In the genomic region with DNA sequence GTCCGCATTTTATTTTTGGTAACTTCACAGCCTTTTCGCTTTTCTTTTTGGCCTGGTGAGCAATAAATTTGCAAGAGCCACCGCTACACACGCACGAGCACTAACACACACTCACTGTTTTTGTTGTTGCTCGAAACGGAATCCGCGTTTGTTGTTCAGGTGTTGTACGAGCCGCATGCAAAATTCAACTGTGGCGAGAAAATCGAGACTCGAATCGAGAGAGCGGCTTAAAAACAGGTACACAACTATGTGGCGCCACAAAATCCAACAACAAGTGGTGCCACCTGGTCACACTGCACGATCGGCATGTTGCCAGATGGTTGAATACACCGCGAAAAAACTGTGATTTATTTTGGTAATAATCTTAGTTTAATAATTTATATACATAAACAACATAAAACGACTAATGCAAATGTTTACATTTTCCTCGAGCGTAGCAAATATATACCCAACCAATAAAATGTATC, we compare ENCODE assay signal across 5 fruit fly cellular contexts.
TF ChIP-seq lines count a peak whose summit lies in the region.

A gene (minus strand): TSS at position 172 of the 467 bp plus-strand sequence.

- TF ChIP-seq CTCF in whole organism, embryonic (GFP tag; optimal IDR thresholded peaks at IDR 0.05; lab: Kevin White, UChicago), result peak; percentile 73

TF ChIP-seq in whole organism, adult, 20 proteins besides CTCF, POLR2A, EP300 and RAD21 (continues in another document):
- peak; percentile 40 for TF ChIP-seq bab1 (GFP tag; optimal IDR thresholded peaks at IDR 0.05; lab: Kevin White, UChicago)
- TF ChIP-seq pad (GFP tag; optimal IDR thresholded peaks at IDR 0.05; lab: Kevin White, UChicago), result no peak
- no peak for TF ChIP-seq ovo (GFP tag; optimal IDR thresholded peaks at IDR 0.05; lab: Kevin White, UChicago)
- no peak for TF ChIP-seq cic (GFP tag; optimal IDR thresholded peaks at IDR 0.05; lab: Kevin White, UChicago)
- peak; percentile 47 for TF ChIP-seq CG14711 (tag; optimal IDR thresholded peaks at IDR 0.05; lab: Kevin White, UChicago)
- TF ChIP-seq Clk (GFP tag; optimal IDR thresholded peaks at IDR 0.05; lab: Kevin White, UChicago), result no peak
- TF ChIP-seq Mnt (GFP tag; optimal IDR thresholded peaks at IDR 0.05; lab: Kevin White, UChicago), result peak; percentile 18
- no peak for TF ChIP-seq kay (GFP tag; lab: Kevin White, UChicago; ENCODE audit: borderline replicate concordance)
- TF ChIP-seq CG5204 (GFP tag; optimal IDR thresholded peaks at IDR 0.05; lab: Kevin White, UChicago), result no peak
- no peak for TF ChIP-seq cnc (optimal IDR thresholded peaks at IDR 0.05; lab: Kevin White, UChicago)
- peak; percentile 12 for TF ChIP-seq CG33017 (tag; optimal IDR thresholded peaks at IDR 0.05; lab: Kevin White, UChicago)
- TF ChIP-seq Crg-1 (GFP tag; optimal IDR thresholded peaks at IDR 0.05; lab: Kevin White, UChicago), result no peak
- TF ChIP-seq toe (GFP tag; optimal IDR thresholded peaks at IDR 0.05; lab: Kevin White, UChicago), result no peak
- TF ChIP-seq CG7101 (tag; optimal IDR thresholded peaks at IDR 0.05; lab: Kevin White, UChicago), result peak; percentile 48
- TF ChIP-seq CG11617 (GFP tag; optimal IDR thresholded peaks at IDR 0.05; lab: Kevin White, UChicago), result peak; percentile 1
- no peak for TF ChIP-seq CG1620 (GFP tag; optimal IDR thresholded peaks at IDR 0.05; lab: Kevin White, UChicago)
- no peak for TF ChIP-seq tj (GFP tag; optimal IDR thresholded peaks at IDR 0.05; lab: Kevin White, UChicago)
- TF ChIP-seq Hr96 (GFP tag; optimal IDR thresholded peaks at IDR 0.05; lab: Kevin White, UChicago), result no peak

TF ChIP-seq in whole organism, embryonic, 481 proteins besides CTCF, POLR2A, EP300 and RAD21 (continues in another document):
- TF ChIP-seq gcm (GFP tag; optimal IDR thresholded peaks at IDR 0.05; lab: Kevin White, UChicago) (peak; percentile 66), CG16779 (GFP tag; IDR thresholded peaks at IDR 0.05; lab: Robert Waterston, UW) (no peak), Dip3 (GFP tag; optimal IDR thresholded peaks at IDR 0.05; lab: Kevin White, UChicago) (peak; percentile 24), CG1233 (GFP tag; optimal IDR thresholded peaks at IDR 0.05; lab: Kevin White, UChicago) (peak; percentile 52), cas (GFP tag; IDR thresholded peaks at IDR 0.05; lab: Robert Waterston, UW) (no peak), CG31365 (tag; optimal IDR thresholded peaks at IDR 0.05; lab: Kevin White, UChicago) (no peak), tio (GFP tag; optimal IDR thresholded peaks at IDR 0.05; lab: Kevin White, UChicago) (no peak), gsb-n (tag; optimal IDR thresholded peaks at IDR 0.05; lab: Kevin White, UChicago) (peak; percentile 68), CG15011 (GFP tag; optimal IDR thresholded peaks at IDR 0.05; lab: Kevin White, UChicago) (peak; percentile 39), PHDP (tag; optimal IDR thresholded peaks at IDR 0.05; lab: Kevin White, UChicago) (peak; percentile 80), croc (GFP tag; conservative IDR thresholded peaks at IDR 0.05; lab: Robert Waterston, UW) (no peak), run (tag; optimal IDR thresholded peaks at IDR 0.05; lab: Kevin White, UChicago) (peak; percentile 47), Mrtf (GFP tag; IDR thresholded peaks at IDR 0.05; lab: Robert Waterston, UW) (peak; percentile 59; the same call in 1 of the 3 replicates), CG12391 (tag; optimal IDR thresholded peaks at IDR 0.05; lab: Kevin White, UChicago) (peak; percentile 81), CG33213 (GFP tag; optimal IDR thresholded peaks at IDR 0.05; lab: Kevin White, UChicago) (peak; percentile 76), CG12071 (GFP tag; optimal IDR thresholded peaks at IDR 0.05; lab: Kevin White, UChicago) (peak; percentile 43), ken (GFP tag; IDR thresholded peaks at IDR 0.05; lab: Robert Waterston, UW) (no peak)

TF ChIP-seq in whole organism, prepupa, 60 proteins besides CTCF, POLR2A, EP300 and RAD21 (continues in another document):
- TF ChIP-seq fkh (GFP tag; optimal IDR thresholded peaks at IDR 0.05; lab: Kevin White, UChicago), result peak; percentile 55
- TF ChIP-seq CG6163 (GFP tag; IDR thresholded peaks at IDR 0.05; lab: Robert Waterston, UW), result peak; percentile 78
- peak; percentile 38 for TF ChIP-seq CG11762 (GFP tag; optimal IDR thresholded peaks at IDR 0.05; lab: Kevin White, UChicago; ENCODE audit: insufficient read depth)
- TF ChIP-seq CG10669 (GFP tag; optimal IDR thresholded peaks at IDR 0.05; lab: Kevin White, UChicago), result peak; percentile 54
- TF ChIP-seq Hr38 (GFP tag; optimal IDR thresholded peaks at IDR 0.05; lab: Kevin White, UChicago), result no peak
- TF ChIP-seq lz (GFP tag; optimal IDR thresholded peaks at IDR 0.05; lab: Kevin White, UChicago), result peak; percentile 70
- TF ChIP-seq CG8119 (GFP tag; IDR thresholded peaks at IDR 0.05; lab: Robert Waterston, UW), result peak; percentile 71; the same call in 2 of the 3 replicates
- TF ChIP-seq CG8319 (GFP tag; optimal IDR thresholded peaks at IDR 0.05; lab: Kevin White, UChicago), result peak; percentile 14
- TF ChIP-seq pdm3 (GFP tag; optimal IDR thresholded peaks at IDR 0.05; lab: Kevin White, UChicago), result no peak
- no peak for TF ChIP-seq Met (GFP tag; optimal IDR thresholded peaks at IDR 0.05; lab: Kevin White, UChicago)
- no peak for TF ChIP-seq Ets21C (GFP tag; optimal IDR thresholded peaks at IDR 0.05; lab: Kevin White, UChicago)
- peak; percentile 57 for TF ChIP-seq cyc (GFP tag; optimal IDR thresholded peaks at IDR 0.05; lab: Kevin White, UChicago)
- TF ChIP-seq Hr39 (GFP tag; optimal IDR thresholded peaks at IDR 0.05; lab: Kevin White, UChicago), result no peak
- TF ChIP-seq CG7368 (GFP tag; optimal IDR thresholded peaks at IDR 0.05; lab: Kevin White, UChicago), result peak; percentile 14
- no peak for TF ChIP-seq acj6 (GFP tag; optimal IDR thresholded peaks at IDR 0.05; lab: Kevin White, UChicago)
- TF ChIP-seq CG1621 (tag; optimal IDR thresholded peaks at IDR 0.05; lab: Kevin White, UChicago), result peak; percentile 36
- TF ChIP-seq Eip78C (GFP tag; lab: Kevin White, UChicago), result peak; percentile 92
- TF ChIP-seq achi (GFP tag; optimal IDR thresholded peaks at IDR 0.05; lab: Kevin White, UChicago), result peak; percentile 67

TF ChIP-seq in whole organism, pupa, 21 proteins besides CTCF, POLR2A, EP300 and RAD21 (continues in another document):
- TF ChIP-seq CG12605 (GFP tag; IDR thresholded peaks at IDR 0.05; lab: Robert Waterston, UW), result peak; percentile 65; the same call in 1 of the 2 replicates
- no peak for TF ChIP-seq CG10348 (GFP tag; IDR thresholded peaks at IDR 0.05; lab: Robert Waterston, UW)
- TF ChIP-seq CG14655 (GFP tag; optimal IDR thresholded peaks at IDR 0.05; lab: Kevin White, UChicago), result no peak
- peak; percentile 81 for TF ChIP-seq Ets98B (GFP tag; IDR thresholded peaks at IDR 0.05; lab: Robert Waterston, UW)
- TF ChIP-seq fd96Ca (GFP tag; IDR thresholded peaks at IDR 0.05; lab: Robert Waterston, UW), result peak; percentile 48; the same call in 2 of the 3 replicates
- peak; percentile 60 for TF ChIP-seq CG15710 (tag; optimal IDR thresholded peaks at IDR 0.05; lab: Kevin White, UChicago)
- peak; percentile 68 for TF ChIP-seq CG8301 (tag; optimal IDR thresholded peaks at IDR 0.05; lab: Kevin White, UChicago)
- TF ChIP-seq rn (GFP tag; IDR thresholded peaks at IDR 0.05; lab: Robert Waterston, UW), result no peak
- TF ChIP-seq Pif1B (GFP tag; optimal IDR thresholded peaks at IDR 0.05; lab: Kevin White, UChicago), result peak; percentile 68
- TF ChIP-seq CG8159 (tag; optimal IDR thresholded peaks at IDR 0.05; lab: Kevin White, UChicago), result peak; percentile 64
- peak; percentile 86 for TF ChIP-seq CG4496 (GFP tag; IDR thresholded peaks at IDR 0.05; lab: Robert Waterston, UW)
- TF ChIP-seq CG32121 (GFP tag; IDR thresholded peaks at IDR 0.05; lab: Robert Waterston, UW), result peak; percentile 75
- no peak for TF ChIP-seq gl (tag; optimal IDR thresholded peaks at IDR 0.05; lab: Kevin White, UChicago)
- TF ChIP-seq D1 (tag; optimal IDR thresholded peaks at IDR 0.05; lab: Kevin White, UChicago), result no peak
- TF ChIP-seq CG17806 (tag; optimal IDR thresholded peaks at IDR 0.05; lab: Kevin White, UChicago), result peak; percentile 69
- no peak for TF ChIP-seq Pif1A (GFP tag; optimal IDR thresholded peaks at IDR 0.05; lab: Kevin White, UChicago)
- no peak for TF ChIP-seq CG13204 (GFP tag; optimal IDR thresholded peaks at IDR 0.05; lab: Kevin White, UChicago)
- peak; percentile 56 for TF ChIP-seq Snoo (tag; optimal IDR thresholded peaks at IDR 0.05; lab: Kevin White, UChicago)
- TF ChIP-seq EcR (GFP tag; optimal IDR thresholded peaks at IDR 0.05; lab: Kevin White, UChicago), result peak; percentile 40
- TF ChIP-seq CG9948 (tag; optimal IDR thresholded peaks at IDR 0.05; lab: Kevin White, UChicago), result peak; percentile 53

TF ChIP-seq in whole organism, wandering third instar larva, 38 proteins besides CTCF, POLR2A, EP300 and RAD21 (continues in another document):
- no peak for TF ChIP-seq Vsx2 (GFP tag; optimal IDR thresholded peaks at IDR 0.05; lab: Kevin White, UChicago; ENCODE audit: partially characterized antibody)
- no peak for TF ChIP-seq lola (GFP tag; optimal IDR thresholded peaks at IDR 0.05; lab: Kevin White, UChicago)
- TF ChIP-seq sage (GFP tag; optimal IDR thresholded peaks at IDR 0.05; lab: Kevin White, UChicago), result no peak
- no peak for TF ChIP-seq tai (GFP tag; optimal IDR thresholded peaks at IDR 0.05; lab: Kevin White, UChicago)
- no peak for TF ChIP-seq pan (optimal IDR thresholded peaks at IDR 0.05; lab: Kevin White, UChicago)
- TF ChIP-seq Myc (optimal IDR thresholded peaks at IDR 0.05; lab: Kevin White, UChicago), result no peak
- TF ChIP-seq N (GFP tag; optimal IDR thresholded peaks at IDR 0.05; lab: Kevin White, UChicago), result no peak
- TF ChIP-seq Mio (GFP tag; optimal IDR thresholded peaks at IDR 0.05; lab: Kevin White, UChicago), result no peak
- TF ChIP-seq Sp1 (GFP tag; optimal IDR thresholded peaks at IDR 0.05; lab: Kevin White, UChicago), result peak; percentile 47
- no peak for TF ChIP-seq Dfd (GFP tag; optimal IDR thresholded peaks at IDR 0.05; lab: Kevin White, UChicago)
- no peak for TF ChIP-seq fru (GFP tag; optimal IDR thresholded peaks at IDR 0.05; lab: Kevin White, UChicago)
- no peak for TF ChIP-seq brk (GFP tag; optimal IDR thresholded peaks at IDR 0.05; lab: Kevin White, UChicago)
- TF ChIP-seq foxo (GFP tag; optimal IDR thresholded peaks at IDR 0.05; lab: Kevin White, UChicago), result peak in 1 of 2 experiments; percentile 72
- no peak for TF ChIP-seq dl (GFP tag; optimal IDR thresholded peaks at IDR 0.05; lab: Kevin White, UChicago; ENCODE audit: insufficient read depth in 1 of 2, partially characterized antibody in 2 of 2)
- TF ChIP-seq Hr83 (GFP tag; optimal IDR thresholded peaks at IDR 0.05; lab: Kevin White, UChicago; ENCODE audit: poor library complexity, severe bottlenecking), result peak; percentile 78
- TF ChIP-seq woc (GFP tag; optimal IDR thresholded peaks at IDR 0.05; lab: Kevin White, UChicago), result no peak
- TF ChIP-seq h (GFP tag; optimal IDR thresholded peaks at IDR 0.05; lab: Kevin White, UChicago), result no peak
- peak; percentile 16 for TF ChIP-seq psq (GFP tag; optimal IDR thresholded peaks at IDR 0.05; lab: Kevin White, UChicago)
- TF ChIP-seq br (GFP tag; optimal IDR thresholded peaks at IDR 0.05; lab: Kevin White, UChicago), result no peak
- no peak for TF ChIP-seq CG32264 (GFP tag; optimal IDR thresholded peaks at IDR 0.05; lab: Kevin White, UChicago)
- TF ChIP-seq Abd-B (GFP tag; optimal IDR thresholded peaks at IDR 0.05; lab: Kevin White, UChicago), result no peak
- TF ChIP-seq CrebA (GFP tag; optimal IDR thresholded peaks at IDR 0.05; lab: Kevin White, UChicago; ENCODE audit: borderline replicate concordance), result no peak
